Worm (Caenorhabditis elegans) whole organism, L1 larva: ENCODE results near the gene srm-4.
A peak's percentile ranks its signal among the peaks of the same experiment; 100 is the strongest.

Source experiments
- aha-1 ChIP-seq: fragments of 150-350 bp; optimal IDR thresholded peaks from 2 replicates; lab custom pipeline; 2014; ENCODE audit warnings: missing biosample characterization, missing genetic modification characterization
- ceh-82 ChIP-seq, 3 experiments: fragments of 150-350 bp in 1 of 3; sonication (generic microtip) in 2 of 3; optimal IDR thresholded peaks; 2 replicates each; lab custom pipeline; 2014 to 2017; ENCODE audit warnings: missing biosample characterization in 3 of 3, missing genetic modification characterization in 3 of 3
- fkh-8 ChIP-seq: sonication (generic microtip); optimal IDR thresholded peaks from 2 replicates; lab custom pipeline; 2016; ENCODE audit warnings: mild to moderate bottlenecking, missing genetic modification characterization, missing compliant biosample characterization
- hlh-4 ChIP-seq: sonication (generic microtip); optimal IDR thresholded peaks from 2 replicates; lab custom pipeline; 2016; ENCODE audit warnings: mild to moderate bottlenecking, missing genetic modification characterization, missing compliant biosample characterization
- nhr-20 ChIP-seq: sonication (generic microtip); optimal IDR thresholded peaks from 2 replicates; lab custom pipeline; 2016; ENCODE audit warnings: mild to moderate bottlenecking, missing genetic modification characterization, missing compliant biosample characterization
- nhr-71 ChIP-seq: sonication (generic microtip); optimal IDR thresholded peaks from 2 replicates; lab custom pipeline; 2016; ENCODE audit warnings: mild to moderate bottlenecking, missing genetic modification characterization, moderate library complexity, missing compliant biosample characterization
- pax-3 ChIP-seq: fragments of 200-800 bp; sonication (Bioruptor generic); optimal IDR thresholded peaks from 2 replicates; lab custom pipeline; 2018; ENCODE audit warnings: mild to moderate bottlenecking, missing genetic modification characterization, moderate library complexity, missing compliant biosample characterization
- snu-23 ChIP-seq: sonication (generic microtip); optimal IDR thresholded peaks from 2 replicates; lab custom pipeline; 2016; ENCODE audit warnings: missing genetic modification characterization, missing compliant biosample characterization
- sup-37 ChIP-seq: fragments of 200-800 bp; sonication (Bioruptor generic); optimal IDR thresholded peaks from 2 replicates; lab custom pipeline; 2018; ENCODE audit warnings: mild to moderate bottlenecking, missing genetic modification characterization, missing compliant biosample characterization

The srm-4 gene

DNA sequence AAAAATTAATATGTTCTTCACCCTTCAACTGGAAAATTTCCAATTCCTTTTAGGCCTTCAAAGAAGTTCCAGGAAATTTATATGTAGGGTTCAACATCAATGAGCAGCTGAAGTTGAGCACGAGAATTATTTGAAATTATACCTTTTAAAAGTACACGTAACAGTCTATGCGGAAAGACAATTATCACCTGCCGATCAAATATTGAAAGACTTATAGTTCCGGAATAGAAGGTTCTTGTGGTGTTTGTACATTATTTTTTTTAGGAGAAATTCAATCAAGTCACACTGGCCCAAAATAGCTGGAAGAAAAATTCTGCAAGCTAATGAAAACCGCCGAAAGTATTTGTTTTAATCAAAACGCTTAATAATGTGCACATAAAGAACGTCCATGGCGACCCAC lies 47.0 kb downstream of the srm-4 start:
- TF ChIP-seq pax-3 (peak; percentile 4), sup-37 (GFP tag; lab: Kevin White, UChicago) (no peak), aha-1 (tag; lab: Kevin White, UChicago) (no peak), nhr-71 (tag; lab: Kevin White, UChicago) (peak; percentile 10), nhr-20 (no peak), ceh-82 (tag; optimal IDR thresholded peaks at IDR 0.05; lab: Kevin White, UChicago) (no peak), fkh-8 (tag; lab: Kevin White, UChicago) (peak; percentile 8), hlh-4 (tag; lab: Kevin White, UChicago) (peak; percentile 55), snu-23 (GFP tag; lab: Kevin White, UChicago) (no peak)
